Worm (Caenorhabditis elegans) whole organism, L2 larva: ENCODE measurements around the gene ttr-16.

Experiments
- C34F6.9 ChIP-seq: fragments of 150-350 bp; optimal IDR thresholded peaks from 2 replicates; lab custom pipeline; 2014; ENCODE audit warnings: missing biosample characterization, missing genetic modification characterization
- F13H6.1 ChIP-seq: sonication (generic microtip); optimal IDR thresholded peaks from 2 replicates; lab custom pipeline; 2016; ENCODE audit warnings: missing genetic modification characterization, missing compliant biosample characterization
- R02D3.7 ChIP-seq: fragments of 150-350 bp; optimal IDR thresholded peaks from 2 replicates; lab custom pipeline; 2014; ENCODE audit warnings: missing biosample characterization, missing genetic modification characterization
- Y55F3AM.14 ChIP-seq: fragments of 200-800 bp; sonication (Bioruptor generic); optimal IDR thresholded peaks from 2 replicates; lab custom pipeline; 2018; ENCODE audit warnings: mild to moderate bottlenecking, missing genetic modification characterization, missing compliant biosample characterization
- ZK546.5 ChIP-seq: sonication (generic microtip); optimal IDR thresholded peaks from 2 replicates; lab custom pipeline; 2017; ENCODE audit warnings: missing biosample characterization, missing genetic modification characterization
- alr-1 ChIP-seq: fragments of 150-350 bp; optimal IDR thresholded peaks from 2 replicates; lab custom pipeline; 2014; ENCODE audit warnings: missing biosample characterization, missing genetic modification characterization
- aly-2 ChIP-seq: fragments of 150-350 bp; optimal IDR thresholded peaks from 2 replicates; lab custom pipeline; 2014; ENCODE audit warnings: missing biosample characterization, missing genetic modification characterization
- ama-1 ChIP-seq: fragments of 150-350 bp; optimal IDR thresholded peaks from 2 replicates; lab custom pipeline; 2018; ENCODE audit warnings: inconsistent platforms
- blmp-1 ChIP-seq: sonication (generic microtip); optimal IDR thresholded peaks from 2 replicates; lab custom pipeline; 2017; ENCODE audit warnings: missing genetic modification characterization, mild to moderate bottlenecking, missing compliant biosample characterization, antibody characterized with exemption, moderate library complexity; ENCODE audit not compliant: insufficient read depth
- ceh-16 ChIP-seq: fragments of 150-350 bp; optimal IDR thresholded peaks from 2 replicates; lab custom pipeline; 2014; ENCODE audit warnings: missing biosample characterization, missing genetic modification characterization
- ceh-82 ChIP-seq: fragments of 150-350 bp; optimal IDR thresholded peaks from 2 replicates; lab custom pipeline; 2014; ENCODE audit warnings: missing biosample characterization, missing genetic modification characterization
- crh-2 ChIP-seq: sonication (generic microtip); optimal IDR thresholded peaks from 2 replicates; lab custom pipeline; 2017; ENCODE audit warnings: missing biosample characterization, missing genetic modification characterization
- dmd-4 ChIP-seq: sonication (generic microtip); optimal IDR thresholded peaks from 2 replicates; lab custom pipeline; 2017; ENCODE audit warnings: missing biosample characterization, missing genetic modification characterization
- egl-27 ChIP-seq: sonication (generic microtip); optimal IDR thresholded peaks from 3 replicates; lab custom pipeline; 2017; ENCODE audit warnings: missing biosample characterization, missing genetic modification reagents, missing genetic modification characterization
- elt-1 ChIP-seq: fragments of 150-350 bp; optimal IDR thresholded peaks from 2 replicates; lab custom pipeline; 2014; ENCODE audit warnings: missing biosample characterization, missing genetic modification characterization
- elt-3 ChIP-seq: sonication (generic microtip); optimal IDR thresholded peaks from 2 replicates; lab custom pipeline; 2017; ENCODE audit warnings: missing biosample characterization, missing genetic modification characterization
- fos-1 ChIP-seq: fragments of 150-350 bp; optimal IDR thresholded peaks from 2 replicates; lab custom pipeline; 2014; ENCODE audit warnings: missing biosample characterization, missing genetic modification characterization
- gmeb-1 ChIP-seq: fragments of 150-350 bp; optimal IDR thresholded peaks from 2 replicates; lab custom pipeline; 2014; ENCODE audit warnings: missing biosample characterization, missing genetic modification characterization
- lin-11 ChIP-seq: fragments of 150-350 bp; sonication (generic microtip); optimal IDR thresholded peaks from 2 replicates; lab custom pipeline; 2014; ENCODE audit warnings: missing biosample characterization, missing genetic modification characterization, inconsistent platforms, mixed read lengths
- lin-13 ChIP-seq: fragments of 150-350 bp; optimal IDR thresholded peaks from 2 replicates; lab custom pipeline; 2014; ENCODE audit warnings: missing biosample characterization, missing genetic modification reagents, missing genetic modification characterization
- lin-39 ChIP-seq: fragments of 150-350 bp; optimal IDR thresholded peaks from 2 replicates; lab custom pipeline; 2014; ENCODE audit warnings: missing biosample characterization, missing genetic modification reagents, missing genetic modification characterization
- lsy-2 ChIP-seq, 2 experiments: fragments of 150-350 bp in 1 of 2; sonication (generic microtip) in 1 of 2; optimal IDR thresholded peaks; 2 replicates each; lab custom pipeline; 2014 to 2017; ENCODE audit warnings: missing biosample characterization in 2 of 2, missing genetic modification characterization in 2 of 2
- mab-5 ChIP-seq: fragments of 150-350 bp; optimal IDR thresholded peaks from 2 replicates; lab custom pipeline; 2014; ENCODE audit warnings: missing biosample characterization, missing genetic modification characterization
- mbf-1 ChIP-seq: sonication (generic microtip); optimal IDR thresholded peaks from 2 replicates; lab custom pipeline; 2017; ENCODE audit warnings: missing biosample characterization, missing genetic modification characterization
- mdl-1 ChIP-seq, 2 experiments: fragments of 150-350 bp in 1 of 2; sonication (generic microtip) in 1 of 2; optimal IDR thresholded peaks; 2 replicates each; lab custom pipeline; 2017; ENCODE audit warnings: missing biosample characterization in 2 of 2, missing genetic modification characterization in 2 of 2
- nhr-10 ChIP-seq: sonication (generic microtip); optimal IDR thresholded peaks from 2 replicates; lab custom pipeline; 2017; ENCODE audit warnings: missing biosample characterization, missing genetic modification characterization
- nhr-11 ChIP-seq: fragments of 150-350 bp; optimal IDR thresholded peaks from 2 replicates; lab custom pipeline; 2014; ENCODE audit warnings: missing biosample characterization, missing genetic modification characterization
- nhr-12 ChIP-seq: fragments of 150-350 bp; optimal IDR thresholded peaks from 2 replicates; lab custom pipeline; 2014; ENCODE audit warnings: missing biosample characterization, missing genetic modification characterization
- nhr-129 ChIP-seq: fragments of 150-350 bp; optimal IDR thresholded peaks from 2 replicates; lab custom pipeline; 2014; ENCODE audit warnings: missing biosample characterization, missing genetic modification characterization
- nhr-21 ChIP-seq: fragments of 150-350 bp; optimal IDR thresholded peaks from 2 replicates; lab custom pipeline; 2014; ENCODE audit warnings: missing biosample characterization, missing genetic modification characterization
- nhr-23 ChIP-seq: fragments of 150-350 bp; optimal IDR thresholded peaks from 2 replicates; lab custom pipeline; 2014; ENCODE audit warnings: missing biosample characterization, missing genetic modification reagents, missing genetic modification characterization
- nhr-237 ChIP-seq: fragments of 150-350 bp; optimal IDR thresholded peaks from 2 replicates; lab custom pipeline; 2014; ENCODE audit warnings: missing biosample characterization, missing genetic modification characterization
- nhr-25 ChIP-seq: fragments of 150-350 bp; sonication (generic microtip); optimal IDR thresholded peaks from 3 replicates; lab custom pipeline; 2014; ENCODE audit warnings: missing biosample characterization, missing genetic modification characterization
- nhr-6 ChIP-seq: fragments of 150-350 bp; optimal IDR thresholded peaks from 2 replicates; lab custom pipeline; 2014; ENCODE audit warnings: missing biosample characterization, missing genetic modification characterization
- nhr-77 ChIP-seq: fragments of 150-350 bp; optimal IDR thresholded peaks from 2 replicates; lab custom pipeline; 2014; ENCODE audit warnings: missing biosample characterization, missing genetic modification characterization
- peb-1 ChIP-seq: fragments of 150-350 bp; optimal IDR thresholded peaks from 2 replicates; lab custom pipeline; 2014; ENCODE audit warnings: missing biosample characterization, missing genetic modification characterization
- sem-4 ChIP-seq: fragments of 150-350 bp; optimal IDR thresholded peaks from 2 replicates; lab custom pipeline; 2014; ENCODE audit warnings: missing biosample characterization, missing genetic modification reagents, missing genetic modification characterization
- skn-1 ChIP-seq: sonication (generic microtip); optimal IDR thresholded peaks from 2 replicates; lab custom pipeline; 2017; ENCODE audit warnings: missing biosample characterization, missing genetic modification characterization
- sma-3 ChIP-seq: sonication (generic microtip); optimal IDR thresholded peaks from 2 replicates; lab custom pipeline; 2016; ENCODE audit warnings: missing genetic modification reagents, missing genetic modification characterization, missing compliant biosample characterization
- sma-9 ChIP-seq, 2 experiments: fragments of 150-350 bp in 1 of 2; sonication (generic microtip) in 1 of 2; optimal IDR thresholded peaks; 2 replicates each; lab custom pipeline; 2014 to 2016; ENCODE audit warnings: missing genetic modification characterization in 2 of 2, mild to moderate bottlenecking in 1 of 2, missing biosample characterization in 1 of 2, missing compliant biosample characterization in 1 of 2, missing genetic modification reagents in 1 of 2, moderate library complexity in 1 of 2
- snpc-4 ChIP-seq: fragments of 150-350 bp; optimal IDR thresholded peaks from 2 replicates; lab custom pipeline; 2014; ENCODE audit warnings: missing biosample characterization, missing genetic modification characterization
- unc-39 ChIP-seq: fragments of 150-350 bp; optimal IDR thresholded peaks from 2 replicates; lab custom pipeline; 2014; ENCODE audit warnings: missing biosample characterization, missing genetic modification characterization
- unc-55 ChIP-seq: fragments of 150-350 bp; sonication (generic microtip); optimal IDR thresholded peaks from 3 replicates; lab custom pipeline; 2014; ENCODE audit warnings: missing biosample characterization, missing genetic modification reagents, missing genetic modification characterization
- unc-62 ChIP-seq: fragments of 150-350 bp; optimal IDR thresholded peaks from 2 replicates; lab custom pipeline; 2014; ENCODE audit warnings: missing biosample characterization, missing genetic modification reagents, missing genetic modification characterization
- zag-1 ChIP-seq: fragments of 150-350 bp; optimal IDR thresholded peaks from 2 replicates; lab custom pipeline; 2014; ENCODE audit warnings: missing biosample characterization, missing genetic modification characterization
- ztf-1 ChIP-seq: fragments of 200-800 bp; sonication (Bioruptor generic); conservative IDR thresholded peaks from 2 replicates; pipeline ENCODE4 v1.3.6; 2022; ENCODE audit warnings: missing genetic modification characterization, missing compliant biosample characterization
- ztf-11 ChIP-seq: sonication (generic microtip); optimal IDR thresholded peaks from 2 replicates; lab custom pipeline; 2017; ENCODE audit warnings: missing biosample characterization, missing genetic modification characterization
- ztf-4 ChIP-seq: fragments of 150-350 bp; optimal IDR thresholded peaks from 2 replicates; lab custom pipeline; 2014; ENCODE audit warnings: missing biosample characterization, missing genetic modification characterization

ttr-16 gene

DNA sequence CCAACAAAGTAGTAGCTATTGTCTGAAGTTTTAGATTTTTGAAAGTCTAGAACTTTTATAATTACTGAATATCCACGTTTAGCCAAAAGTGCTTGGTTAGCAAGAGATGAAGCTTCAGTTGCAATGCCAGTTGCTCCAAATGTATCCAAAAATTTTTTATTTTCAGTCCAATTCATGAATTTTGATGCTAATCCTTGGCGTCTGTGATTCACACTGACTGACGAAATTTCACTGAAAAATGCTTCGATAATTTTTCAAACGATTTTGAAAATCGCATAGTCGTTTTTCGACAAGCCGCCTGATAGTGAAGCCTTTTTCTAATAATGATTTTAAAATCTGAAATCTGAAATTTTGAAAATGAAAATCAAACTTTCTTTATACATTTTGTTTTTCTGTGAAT lies 30.1 kb upstream of the ttr-16 start:
- TF ChIP-seq unc-39 (tag; lab: Kevin White, UChicago) (no peak), F13H6.1 (tag; lab: Kevin White, UChicago) (no peak), fos-1 (no peak), elt-1 (no peak), egl-27 (tag; lab: Kevin White, UChicago) (no peak), alr-1 (tag; lab: Kevin White, UChicago) (no peak), nhr-77 (tag; lab: Kevin White, UChicago) (no peak), nhr-6 (tag; lab: Kevin White, UChicago) (no peak), crh-2 (tag; lab: Kevin White, UChicago) (no peak), peb-1 (tag; lab: Kevin White, UChicago) (no peak), ztf-11 (tag; lab: Kevin White, UChicago) (no peak), nhr-25 (no peak), C34F6.9 (no peak), ceh-82 (tag; lab: Kevin White, UChicago) (no peak)

DNA sequence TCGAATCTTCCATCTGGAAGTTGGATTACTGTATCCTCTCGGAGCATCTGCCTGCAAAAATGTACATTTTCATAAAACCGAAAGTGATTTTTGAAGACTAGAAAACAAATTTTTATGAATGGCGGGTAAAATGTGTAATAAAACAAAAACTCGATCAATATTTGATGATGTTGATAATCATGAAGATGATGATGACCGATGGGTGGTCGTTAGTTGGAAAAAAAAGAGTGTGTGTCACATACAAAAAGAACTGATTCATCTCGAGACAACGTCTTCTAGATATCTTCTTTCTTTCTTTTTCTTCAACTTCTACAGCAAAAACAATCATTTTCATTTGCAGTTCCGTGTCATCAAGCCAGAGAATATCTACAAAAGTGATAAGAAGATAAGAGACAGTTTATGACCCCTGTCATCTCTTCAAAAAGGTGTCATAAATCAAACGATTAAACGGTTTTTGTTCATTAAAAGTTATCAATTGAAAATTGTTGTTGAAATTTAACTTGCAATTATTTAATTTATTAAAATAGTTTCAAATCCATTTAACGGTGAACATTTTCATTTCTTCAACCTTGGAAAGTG lies 28.7 kb upstream of the ttr-16 start, which contains the start of gene bcc-1:
TSS of gene bcc-1 (minus strand) at position 51 of the 579 bp plus-strand sequence.
- no peak for TF ChIP-seq ztf-1 (GFP tag; lab: Robert Waterston, UW)
- TF ChIP-seq blmp-1 (tag; lab: Kevin White, UChicago), result peak; percentile 7
- peak; percentile 57 for TF ChIP-seq nhr-25
- TF ChIP-seq alr-1 (tag; lab: Kevin White, UChicago), result no peak
- TF ChIP-seq lsy-2 (tag; optimal IDR thresholded peaks at IDR 0.05; lab: Kevin White, UChicago), result no peak
- no peak for TF ChIP-seq ZK546.5
- no peak for TF ChIP-seq Y55F3AM.14
- TF ChIP-seq crh-2 (tag; lab: Kevin White, UChicago), result no peak
- peak; percentile 60 for TF ChIP-seq mab-5
- TF ChIP-seq nhr-23 (tag; lab: Kevin White, UChicago), result no peak
- no peak for TF ChIP-seq nhr-12
- TF ChIP-seq snpc-4 (tag; lab: Kevin White, UChicago), result no peak
- no peak for TF ChIP-seq egl-27 (tag; lab: Kevin White, UChicago)
- TF ChIP-seq lin-13, result no peak
- no peak for TF ChIP-seq aly-2 (tag; lab: Kevin White, UChicago)
- TF ChIP-seq unc-39 (tag; lab: Kevin White, UChicago), result no peak
- no peak for TF ChIP-seq mbf-1 (tag; lab: Kevin White, UChicago)
- TF ChIP-seq nhr-10 (tag; lab: Kevin White, UChicago), result no peak
- no peak for TF ChIP-seq mdl-1 (tag; optimal IDR thresholded peaks at IDR 0.05; lab: Kevin White, UChicago)
- peak; percentile 42 for TF ChIP-seq sma-9 (GFP tag; optimal IDR thresholded peaks at IDR 0.05; lab: Kevin White, UChicago)
- no peak for TF ChIP-seq sma-9 (tag; optimal IDR thresholded peaks at IDR 0.05; lab: Kevin White, UChicago)
- peak; percentile 23 for TF ChIP-seq gmeb-1 (tag; lab: Kevin White, UChicago)
- no peak for TF ChIP-seq unc-62
- TF ChIP-seq nhr-6 (tag; lab: Kevin White, UChicago), result no peak
- no peak for TF ChIP-seq lin-11 (tag; lab: Kevin White, UChicago)
- TF ChIP-seq nhr-77 (tag; lab: Kevin White, UChicago), result no peak
- TF ChIP-seq dmd-4, result no peak
- no peak for TF ChIP-seq ztf-11 (tag; lab: Kevin White, UChicago)
- no peak for TF ChIP-seq nhr-237 (tag; lab: Kevin White, UChicago)
- no peak for TF ChIP-seq peb-1 (tag; lab: Kevin White, UChicago)
- TF ChIP-seq ceh-16 (tag; lab: Kevin White, UChicago), result no peak
- no peak for TF ChIP-seq nhr-11
- no peak for TF ChIP-seq ama-1
- TF ChIP-seq skn-1, result no peak
- TF ChIP-seq elt-1, result no peak
- no peak for TF ChIP-seq nhr-129
- no peak for TF ChIP-seq F13H6.1 (tag; lab: Kevin White, UChicago)
- peak; percentile 45 for TF ChIP-seq sma-3 (GFP tag; lab: Kevin White, UChicago)
- peak; percentile 18 for TF ChIP-seq nhr-21
- no peak for TF ChIP-seq elt-3 (tag; lab: Kevin White, UChicago)
- no peak for TF ChIP-seq C34F6.9
- TF ChIP-seq sem-4 (tag; lab: Kevin White, UChicago), result no peak
- TF ChIP-seq lin-39 (tag; lab: Kevin White, UChicago), result no peak
- no peak for TF ChIP-seq ztf-4
- TF ChIP-seq fos-1, result peak; percentile 62
- no peak for TF ChIP-seq unc-55 (GFP tag; lab: Kevin White, UChicago)
- TF ChIP-seq R02D3.7, result no peak
- TF ChIP-seq zag-1, result no peak
- no peak for TF ChIP-seq ceh-82 (tag; lab: Kevin White, UChicago)
- TF ChIP-seq, all 48 proteins: peak for 8
